Fruit fly (Drosophila melanogaster) whole organism, wandering third instar larva: ENCODE data around the gene meigo.
A peak's percentile ranks its signal among the peaks of the same experiment; 100 is the strongest.

Experiments
- CG32264 ChIP-seq: fragments of 200-800 bp; sonication (Bioruptor generic); optimal IDR thresholded peaks from 2 replicates; lab custom pipeline; 2016; ENCODE audit warnings: missing biosample characterization, missing genetic modification characterization
- CG9705 ChIP-seq: fragments of 200-800 bp; sonication (Bioruptor generic); optimal IDR thresholded peaks from 2 replicates; lab custom pipeline; 2018; ENCODE audit warnings: missing biosample characterization, mild to moderate bottlenecking, missing genetic modification characterization
- Dfd ChIP-seq: fragments of >200 bp; optimal IDR thresholded peaks from 2 replicates; lab custom pipeline; 2017; ENCODE audit warnings: missing biosample characterization, missing genetic modification characterization
- Dif ChIP-seq: fragments of 200-275, 200-300 bp; sonication (Bioruptor generic); optimal IDR thresholded peaks from 2 replicates; lab custom pipeline; 2018; ENCODE audit warnings: missing biosample characterization, missing genetic modification characterization; ENCODE audit not compliant: partially characterized antibody
- HLH106 ChIP-seq: fragments of 200-800 bp; optimal IDR thresholded peaks from 3 replicates; lab custom pipeline; 2019; ENCODE audit warnings: missing biosample characterization, mild to moderate bottlenecking, missing genetic modification characterization, moderate library complexity
- Hnf4 ChIP-seq: fragments of 200-800 bp; sonication (Bioruptor generic); optimal IDR thresholded peaks from 2 replicates; lab custom pipeline; 2016; ENCODE audit warnings: missing biosample characterization, mild to moderate bottlenecking, missing genetic modification characterization
- Hr78 ChIP-seq: fragments of >200 bp; optimal IDR thresholded peaks from 2 replicates; lab custom pipeline; 2017; ENCODE audit warnings: missing biosample characterization, missing genetic modification characterization
- Hr83 ChIP-seq: fragments of 200-300 bp; sonication (Bioruptor generic); optimal IDR thresholded peaks from 2 replicates; lab custom pipeline; 2016; ENCODE audit warnings: missing biosample characterization, mild to moderate bottlenecking, missing genetic modification characterization, moderate library complexity; ENCODE audit not compliant: poor library complexity, severe bottlenecking
- Jra ChIP-seq: sonication (Bioruptor generic); optimal IDR thresholded peaks from 2 replicates; lab custom pipeline; 2016; ENCODE audit warnings: missing biosample characterization, missing genetic modification characterization
- Mio ChIP-seq: sonication (Bioruptor generic); optimal IDR thresholded peaks from 2 replicates; lab custom pipeline; 2016; ENCODE audit warnings: missing biosample characterization, missing genetic modification characterization
- Myc ChIP-seq: fragments of >200 bp; optimal IDR thresholded peaks from 2 replicates; lab custom pipeline; 2017
- N ChIP-seq: fragments of >200 bp; optimal IDR thresholded peaks from 2 replicates; lab custom pipeline; 2018; ENCODE audit warnings: missing biosample characterization, missing external identifiers, missing genetic modification characterization
- OdsH ChIP-seq: fragments of 200-800 bp; sonication (Bioruptor generic); optimal IDR thresholded peaks from 2 replicates; lab custom pipeline; 2016; ENCODE audit warnings: missing biosample characterization, mild to moderate bottlenecking, missing genetic modification characterization
- Rel ChIP-seq, 2 experiments: fragments of 200-800 bp; sonication (Bioruptor generic) in 1 of 2; optimal IDR thresholded peaks; 2 replicates in 1 of 2; 3 replicates in 1 of 2; lab custom pipeline; 2016 to 2019; ENCODE audit warnings: mild to moderate bottlenecking in 2 of 2, missing biosample characterization in 2 of 2, missing genetic modification characterization in 2 of 2, moderate library complexity in 1 of 2
- Sp1 ChIP-seq: fragments of 200-800 bp; sonication (Bioruptor generic); optimal IDR thresholded peaks from 3 replicates; lab custom pipeline; 2019; ENCODE audit warnings: missing biosample characterization, mild to moderate bottlenecking, missing genetic modification characterization, moderate library complexity
- Vsx2 ChIP-seq: fragments of 200-300, 225-300 bp; sonication (Bioruptor generic); optimal IDR thresholded peaks from 2 replicates; lab custom pipeline; 2018; ENCODE audit warnings: missing biosample characterization, missing genetic modification characterization; ENCODE audit not compliant: partially characterized antibody
- br ChIP-seq: fragments of 200-800 bp; sonication (Bioruptor generic); optimal IDR thresholded peaks from 2 replicates; lab custom pipeline; 2016; ENCODE audit warnings: missing biosample characterization, missing genetic modification characterization
- brk ChIP-seq: fragments of 200-800 bp; sonication (Bioruptor generic); optimal IDR thresholded peaks from 2 replicates; lab custom pipeline; 2016; ENCODE audit warnings: missing biosample characterization, mild to moderate bottlenecking, missing genetic modification characterization
- dl ChIP-seq, 2 experiments: fragments of 175-275, 200-275 bp in 1 of 2; fragments of 200-275 bp in 1 of 2; sonication (Bioruptor generic); optimal IDR thresholded peaks; lab custom pipeline; 2018; ENCODE audit warnings: mild to moderate bottlenecking in 2 of 2, missing biosample characterization in 2 of 2, missing genetic modification characterization in 2 of 2, moderate library complexity in 2 of 2; ENCODE audit not compliant: partially characterized antibody in 2 of 2, insufficient read depth in 1 of 2
- dsf ChIP-seq: sonication (Bioruptor generic); optimal IDR thresholded peaks from 2 replicates; lab custom pipeline; 2016; ENCODE audit warnings: missing biosample characterization, missing genetic modification characterization, borderline replicate concordance
- ey ChIP-seq: fragments of 200-800 bp; sonication (Bioruptor generic); optimal IDR thresholded peaks from 2 replicates; lab custom pipeline; 2016; ENCODE audit warnings: missing biosample characterization, missing genetic modification characterization
- foxo ChIP-seq, 2 experiments: fragments of 200-800 bp; sonication (Bioruptor generic); optimal IDR thresholded peaks; 2 replicates in 1 of 2; 3 replicates in 1 of 2; lab custom pipeline; 2016 to 2017; ENCODE audit warnings: missing biosample characterization in 2 of 2, missing genetic modification characterization in 2 of 2
- h ChIP-seq: fragments of 200-800 bp; sonication (Bioruptor generic); optimal IDR thresholded peaks from 3 replicates; lab custom pipeline; 2016; ENCODE audit warnings: missing biosample characterization, mild to moderate bottlenecking, missing genetic modification characterization
- jim ChIP-seq: fragments of 175-275, 200-325 bp; sonication (Bioruptor generic); optimal IDR thresholded peaks from 2 replicates; lab custom pipeline; 2016; ENCODE audit warnings: missing biosample characterization, mild to moderate bottlenecking, missing genetic modification characterization
- psq ChIP-seq: fragments of 200-800 bp; sonication (Bioruptor generic); optimal IDR thresholded peaks from 3 replicates; lab custom pipeline; 2017; ENCODE audit warnings: missing biosample characterization, mild to moderate bottlenecking, missing genetic modification characterization, moderate library complexity
- rgr ChIP-seq: fragments of 200-800 bp; sonication (Bioruptor generic); optimal IDR thresholded peaks from 3 replicates; lab custom pipeline; 2016; ENCODE audit warnings: missing biosample characterization, mild to moderate bottlenecking, missing genetic modification characterization
- sage ChIP-seq: fragments of 200-800 bp; sonication (Bioruptor generic); optimal IDR thresholded peaks from 2 replicates; lab custom pipeline; 2016; ENCODE audit warnings: missing biosample characterization, mild to moderate bottlenecking, missing genetic modification characterization
- tai ChIP-seq: sonication (Bioruptor generic); optimal IDR thresholded peaks from 2 replicates; lab custom pipeline; 2016; ENCODE audit warnings: missing biosample characterization, missing genetic modification characterization
- woc ChIP-seq: sonication (Bioruptor generic); optimal IDR thresholded peaks from 2 replicates; lab custom pipeline; 2016; ENCODE audit warnings: missing biosample characterization, mild to moderate bottlenecking, missing genetic modification characterization

The meigo gene

DNA sequence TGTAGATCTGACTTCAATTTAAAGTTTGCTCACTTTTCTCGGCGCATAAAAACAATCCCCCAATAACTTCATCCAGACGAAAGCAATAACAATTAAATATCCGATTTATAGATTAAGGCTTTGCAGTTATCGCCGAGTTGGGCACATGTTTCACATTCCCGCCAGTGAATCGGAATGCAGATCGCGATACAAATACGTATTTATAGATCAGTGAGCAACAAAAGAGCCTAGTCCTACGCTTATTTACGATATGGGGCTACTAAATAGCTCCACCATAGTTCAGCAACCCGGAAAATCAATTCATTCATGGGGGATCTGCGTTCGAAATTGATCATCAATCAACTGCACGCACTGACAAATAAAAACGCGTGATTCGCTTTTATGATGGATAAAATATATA lies 46.0 kb upstream of the meigo start:
- TF ChIP-seq Hr83, result no peak
- TF ChIP-seq Hr78 (GFP tag; lab: Kevin White, UChicago), result no peak
- TF ChIP-seq Hnf4, result no peak
- TF ChIP-seq ey, result no peak
- no peak for TF ChIP-seq h (GFP tag; lab: Kevin White, UChicago)
- TF ChIP-seq br (GFP tag; lab: Kevin White, UChicago), result no peak
- no peak for TF ChIP-seq Sp1 (GFP tag; lab: Kevin White, UChicago)
- TF ChIP-seq Vsx2 (GFP tag; lab: Kevin White, UChicago), result no peak
- no peak for TF ChIP-seq HLH106
- TF ChIP-seq Rel (GFP tag; optimal IDR thresholded peaks at IDR 0.05; lab: Kevin White, UChicago), result no peak
- no peak for TF ChIP-seq Rel (tag; optimal IDR thresholded peaks at IDR 0.05; lab: Kevin White, UChicago)
- TF ChIP-seq Dfd, result no peak
- no peak for TF ChIP-seq foxo (GFP tag; optimal IDR thresholded peaks at IDR 0.05; lab: Kevin White, UChicago)
- TF ChIP-seq CG32264 (GFP tag; lab: Kevin White, UChicago), result no peak
- TF ChIP-seq tai (GFP tag; lab: Kevin White, UChicago), result no peak

DNA sequence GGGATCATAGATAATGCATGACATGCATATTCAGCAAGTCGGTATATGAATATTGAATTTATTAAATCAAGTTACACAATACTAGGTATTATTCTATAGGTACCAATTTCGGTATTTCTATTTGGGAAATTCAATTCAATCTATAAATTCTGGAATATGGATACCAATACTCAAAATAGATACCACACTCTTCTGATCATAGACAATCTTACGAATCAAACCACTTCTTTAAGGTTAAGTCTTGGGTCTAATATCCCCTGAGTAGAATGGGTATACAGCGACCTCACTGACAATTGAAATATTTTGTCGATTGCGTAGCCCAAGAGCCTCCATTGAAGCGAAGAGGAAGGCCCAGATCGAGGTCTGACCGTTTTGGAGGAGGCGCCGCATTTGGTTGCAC lies 45.2 kb upstream of the meigo start:
- no peak for TF ChIP-seq Sp1 (GFP tag; lab: Kevin White, UChicago)
- TF ChIP-seq Jra (GFP tag; lab: Kevin White, UChicago), result no peak
- no peak for TF ChIP-seq brk (GFP tag; lab: Kevin White, UChicago)
- no peak for TF ChIP-seq br (GFP tag; lab: Kevin White, UChicago)
- TF ChIP-seq CG32264 (GFP tag; lab: Kevin White, UChicago), result no peak
- no peak for TF ChIP-seq Dfd
- TF ChIP-seq sage (GFP tag; lab: Kevin White, UChicago), result no peak
- TF ChIP-seq Vsx2 (GFP tag; lab: Kevin White, UChicago), result no peak
- TF ChIP-seq Mio (GFP tag; lab: Kevin White, UChicago), result no peak
- TF ChIP-seq jim (GFP tag; lab: Kevin White, UChicago), result no peak
- no peak for TF ChIP-seq rgr (GFP tag; lab: Kevin White, UChicago)
- TF ChIP-seq N (GFP tag; lab: Kevin White, UChicago), result no peak
- no peak for TF ChIP-seq Myc (lab: Kevin White, UChicago)
- no peak for TF ChIP-seq woc (GFP tag; lab: Kevin White, UChicago)
- no peak for TF ChIP-seq psq (GFP tag; lab: Kevin White, UChicago)
- TF ChIP-seq ey, result no peak

DNA sequence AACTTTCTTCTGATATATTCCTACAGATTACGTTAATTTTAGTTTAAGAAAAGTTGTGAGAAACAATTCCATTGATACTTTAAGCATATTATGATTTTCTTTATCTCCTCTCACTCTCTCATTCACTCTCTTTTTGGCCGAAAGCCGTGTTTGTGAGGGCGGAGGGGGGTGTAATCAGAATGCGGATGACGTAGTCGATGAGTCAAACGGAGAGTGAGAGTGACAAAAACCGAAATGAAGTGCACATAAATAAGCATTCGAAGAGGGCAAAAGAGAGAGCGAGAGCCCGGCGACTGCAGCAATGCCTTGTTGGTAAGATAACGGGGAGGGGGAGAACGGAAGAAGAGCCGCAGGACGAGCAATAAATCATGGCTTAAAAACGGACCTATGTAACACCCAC lies 43.8 kb upstream of the meigo start:
- TF ChIP-seq Jra (GFP tag; lab: Kevin White, UChicago) (peak; percentile 9), Dif (GFP tag; lab: Kevin White, UChicago) (peak; percentile 59), Myc (lab: Kevin White, UChicago) (no peak), Hr83 (no peak)

DNA sequence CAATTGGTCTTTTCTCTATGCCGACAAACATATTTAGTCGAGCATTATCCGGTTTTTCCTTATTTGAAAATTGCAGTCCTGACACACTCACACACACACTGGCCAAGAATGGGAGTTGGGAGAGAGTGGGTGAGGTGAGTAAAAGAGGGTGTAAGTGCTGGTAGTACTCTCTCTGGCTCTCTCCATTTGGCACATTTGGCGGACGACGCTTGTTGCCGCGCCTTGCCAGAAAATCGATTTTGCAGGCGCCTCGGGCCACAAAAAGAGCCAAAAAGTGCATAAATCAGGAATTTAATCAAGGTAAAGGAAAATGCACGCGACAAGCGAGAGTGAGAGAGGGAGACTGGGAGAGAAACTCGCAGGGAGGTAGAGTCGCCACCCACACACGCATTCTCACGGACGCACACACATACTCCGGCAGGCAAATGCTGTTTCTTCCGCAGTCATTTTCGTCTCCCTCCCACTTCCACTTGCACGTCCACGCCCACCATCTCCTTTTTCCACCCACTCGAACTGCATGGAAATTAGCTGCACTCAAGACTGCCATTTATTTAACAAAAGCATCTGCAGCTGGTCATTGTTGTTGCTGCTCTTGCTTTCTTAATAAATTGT lies 41.4 kb upstream of the meigo start:
- no peak for TF ChIP-seq Hnf4
- TF ChIP-seq dl (GFP tag; optimal IDR thresholded peaks at IDR 0.05; lab: Kevin White, UChicago; ENCODE audit: insufficient read depth in 1 of 2, partially characterized antibody in 2 of 2), result no peak
- TF ChIP-seq OdsH (GFP tag; lab: Kevin White, UChicago), result no peak
- no peak for TF ChIP-seq psq (GFP tag; lab: Kevin White, UChicago)
- TF ChIP-seq foxo (GFP tag; optimal IDR thresholded peaks at IDR 0.05; lab: Kevin White, UChicago), result no peak
- TF ChIP-seq Sp1 (GFP tag; lab: Kevin White, UChicago), result no peak
- no peak for TF ChIP-seq br (GFP tag; lab: Kevin White, UChicago)
- TF ChIP-seq CG32264 (GFP tag; lab: Kevin White, UChicago), result no peak
- TF ChIP-seq sage (GFP tag; lab: Kevin White, UChicago), result no peak
- no peak for TF ChIP-seq CG9705
- TF ChIP-seq, all 38 proteins: peak for 0

DNA sequence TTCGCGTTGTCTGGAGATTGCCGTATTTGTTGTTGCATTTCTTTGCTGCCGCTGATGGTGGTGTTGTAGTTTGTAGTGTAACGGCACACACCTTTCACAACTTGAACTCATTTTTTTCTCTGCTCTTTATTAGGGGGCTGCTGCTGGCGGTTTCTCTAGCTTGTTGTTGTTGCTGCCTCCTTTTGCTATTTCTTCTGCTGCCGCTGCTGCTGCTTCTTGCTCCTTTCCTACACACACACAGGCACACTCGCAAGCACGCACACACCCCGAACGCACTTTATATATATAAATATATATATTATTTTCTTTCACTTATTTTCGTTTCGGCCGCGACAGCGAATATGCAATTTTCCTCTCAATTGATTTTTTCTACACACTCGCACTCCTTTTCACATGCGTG lies 40.9 kb upstream of the meigo start:
- no peak for TF ChIP-seq Hr83
- no peak for TF ChIP-seq dsf (GFP tag; lab: Kevin White, UChicago)
- no peak for TF ChIP-seq OdsH (GFP tag; lab: Kevin White, UChicago)
